Fruit fly (Drosophila melanogaster) whole organism, embryonic: ENCODE results near the gene CG32801.

Source experiments
- Atf3 ChIP-seq: fragments of 200-800 bp; sonication (Bioruptor generic); optimal IDR thresholded peaks from 3 replicates; lab custom pipeline; 2016; ENCODE audit warnings: missing biosample characterization, missing genetic modification characterization
- BtbVII ChIP-seq: fragments of 200-800 bp; sonication (Bioruptor generic); optimal IDR thresholded peaks from 3 replicates; lab custom pipeline; 2017; ENCODE audit warnings: missing biosample characterization, mild to moderate bottlenecking, missing genetic modification characterization
- CG10147 ChIP-seq: fragments of 200-800 bp; sonication (Bioruptor generic); optimal IDR thresholded peaks from 2 replicates; lab custom pipeline; 2019; ENCODE audit warnings: missing biosample characterization, mild to moderate bottlenecking, missing genetic modification characterization, moderate library complexity
- CG10274 ChIP-seq: fragments of 200-800 bp; sonication (Bioruptor generic); optimal IDR thresholded peaks from 3 replicates; lab custom pipeline; 2017; ENCODE audit warnings: missing biosample characterization, mild to moderate bottlenecking, missing genetic modification characterization
- CG10462 ChIP-seq: fragments of 200-800 bp; sonication (Bioruptor generic); optimal IDR thresholded peaks from 2 replicates; lab custom pipeline; 2016; ENCODE audit warnings: missing biosample characterization, missing genetic modification characterization
- CG1233 ChIP-seq: fragments of 200-800 bp; sonication (Bioruptor generic); optimal IDR thresholded peaks from 4 replicates; lab custom pipeline; 2018; ENCODE audit warnings: missing biosample characterization, mild to moderate bottlenecking, missing genetic modification characterization
- CG12744 ChIP-seq: fragments of 200-800 bp; sonication (Bioruptor generic); optimal IDR thresholded peaks from 2 replicates; lab custom pipeline; 2016; ENCODE audit warnings: missing biosample characterization, missing genetic modification characterization
- CG13775 ChIP-seq: fragments of 200-800 bp; sonication (Bioruptor generic); optimal IDR thresholded peaks from 3 replicates; lab custom pipeline; 2017; ENCODE audit warnings: missing biosample characterization, mild to moderate bottlenecking, missing genetic modification characterization
- CG13894 ChIP-seq: fragments of 200-800 bp; sonication (Bioruptor generic); optimal IDR thresholded peaks from 3 replicates; lab custom pipeline; 2018; ENCODE audit warnings: missing biosample characterization, mild to moderate bottlenecking, missing genetic modification characterization, moderate library complexity
- CG14710 ChIP-seq: fragments of 200-800 bp; sonication (Bioruptor generic); optimal IDR thresholded peaks from 3 replicates; lab custom pipeline; 2019; ENCODE audit warnings: missing biosample characterization, mild to moderate bottlenecking, missing genetic modification characterization, moderate library complexity
- CG1602 ChIP-seq: fragments of 200-800 bp; sonication (Bioruptor generic); optimal IDR thresholded peaks from 3 replicates; lab custom pipeline; 2016; ENCODE audit warnings: missing biosample characterization, missing genetic modification characterization
- CG1647 ChIP-seq: fragments of 200-800 bp; sonication (Bioruptor generic); optimal IDR thresholded peaks from 3 replicates; lab custom pipeline; 2016; ENCODE audit warnings: missing biosample characterization, missing genetic modification characterization
- CG17568 ChIP-seq: fragments of 200-800 bp; sonication (Bioruptor generic); optimal IDR thresholded peaks from 2 replicates; lab custom pipeline; 2018; ENCODE audit warnings: missing biosample characterization, mild to moderate bottlenecking, missing genetic modification characterization, moderate library complexity
- CG2712 ChIP-seq: fragments of 200-800 bp; optimal IDR thresholded peaks from 3 replicates; lab custom pipeline; 2019; ENCODE audit warnings: missing biosample characterization, mild to moderate bottlenecking, missing genetic modification characterization, moderate library complexity
- CG3163 ChIP-seq: fragments of 200-800 bp; sonication (Bioruptor generic); optimal IDR thresholded peaks from 3 replicates; lab custom pipeline; 2016; ENCODE audit warnings: missing biosample characterization, missing genetic modification characterization
- CG32532 ChIP-seq: fragments of 200-800 bp; sonication (Bioruptor generic); IDR thresholded peaks from 2 replicates; pipeline ENCODE4 v1.3.6; 2022; ENCODE audit warnings: missing biosample characterization, missing genetic modification characterization
- CG34224 ChIP-seq: fragments of 200-800 bp; sonication (Bioruptor generic); IDR thresholded peaks from 3 replicates; pipeline ENCODE4 v1.3.6; 2022; ENCODE audit warnings: missing biosample characterization, missing genetic modification characterization; ENCODE audit not compliant: partially characterized antibody
- CG4282 ChIP-seq: fragments of 200-800 bp; sonication (Bioruptor generic); optimal IDR thresholded peaks from 2 replicates; lab custom pipeline; 2016; ENCODE audit warnings: missing biosample characterization, missing genetic modification characterization
- CG4360 ChIP-seq: fragments of 200-800 bp; sonication (Bioruptor generic); IDR thresholded peaks from 2 replicates; pipeline ENCODE4 v1.3.6; 2022; ENCODE audit warnings: missing biosample characterization, missing genetic modification characterization
- CG6791 ChIP-seq: fragments of 200-800 bp; sonication (Bioruptor generic); IDR thresholded peaks from 3 replicates; pipeline ENCODE4 v1.3.6; 2022; ENCODE audit warnings: missing biosample characterization, missing genetic modification characterization; ENCODE audit not compliant: partially characterized antibody
- CG8281 ChIP-seq: fragments of 200-800 bp; sonication (Bioruptor generic); optimal IDR thresholded peaks from 2 replicates; lab custom pipeline; 2018; ENCODE audit warnings: missing biosample characterization, mild to moderate bottlenecking, missing genetic modification characterization, moderate library complexity
- CG9215 ChIP-seq: fragments of 200-800 bp; sonication (Bioruptor generic); IDR thresholded peaks from 2 replicates; pipeline ENCODE4 v1.3.6; 2022; ENCODE audit warnings: missing biosample characterization, missing genetic modification characterization
- Chrac-16 ChIP-seq: fragments of 200-800 bp; sonication (Bioruptor generic); optimal IDR thresholded peaks from 3 replicates; lab custom pipeline; 2016; ENCODE audit warnings: missing biosample characterization, missing genetic modification characterization
- D19A ChIP-seq: fragments of 200-800 bp; optimal IDR thresholded peaks from 3 replicates; lab custom pipeline; 2019; ENCODE audit warnings: missing biosample characterization, mild to moderate bottlenecking, missing genetic modification characterization, moderate library complexity
- Dbx ChIP-seq: fragments of 200-800 bp; sonication (Bioruptor generic); IDR thresholded peaks from 3 replicates; pipeline ENCODE4 v1.3.6; 2022; ENCODE audit warnings: missing biosample characterization, missing genetic modification characterization
- Dip3 ChIP-seq: fragments of 200-800 bp; sonication (Bioruptor generic); optimal IDR thresholded peaks from 3 replicates; lab custom pipeline; 2016; ENCODE audit warnings: missing biosample characterization, missing genetic modification characterization
- Ets65A ChIP-seq: fragments of 200-800 bp; sonication (Bioruptor generic); peaks from one replicate; lab custom pipeline; 2016; ENCODE audit warnings: missing biosample characterization, missing genetic modification characterization
- HHEX ChIP-seq: fragments of 200-800 bp; sonication (Bioruptor generic); optimal IDR thresholded peaks from 3 replicates; lab custom pipeline; 2017; ENCODE audit warnings: missing biosample characterization, mild to moderate bottlenecking, missing genetic modification characterization, missing genetic modification reagents
- Hr3 ChIP-seq: fragments of 200-800 bp; sonication (Bioruptor generic); optimal IDR thresholded peaks from 3 replicates; lab custom pipeline; 2016; ENCODE audit warnings: missing biosample characterization, missing genetic modification characterization
- Hsf ChIP-seq: fragments of 200-800 bp; sonication (Bioruptor generic); optimal IDR thresholded peaks from 3 replicates; lab custom pipeline; 2016; ENCODE audit warnings: missing biosample characterization, missing genetic modification characterization
- NK7.1 ChIP-seq: fragments of 200-800 bp; sonication (Bioruptor generic); optimal IDR thresholded peaks from 3 replicates; lab custom pipeline; 2016; ENCODE audit warnings: missing biosample characterization, missing genetic modification characterization
- Side ChIP-seq: fragments of 200-800 bp; sonication (Bioruptor generic); optimal IDR thresholded peaks from 2 replicates; lab custom pipeline; 2016; ENCODE audit warnings: missing biosample characterization, missing genetic modification characterization
- Usf ChIP-seq: fragments of 200-800 bp; sonication (Bioruptor generic); optimal IDR thresholded peaks from 2 replicates; lab custom pipeline; 2017; ENCODE audit warnings: missing genotype, missing biosample characterization, missing genetic modification characterization
- ac ChIP-seq: fragments of 200-800 bp; sonication (Bioruptor generic); optimal IDR thresholded peaks from 3 replicates; lab custom pipeline; 2017; ENCODE audit warnings: missing biosample characterization, mild to moderate bottlenecking, missing genetic modification characterization
- aop ChIP-seq: fragments of 200-800 bp; sonication (Bioruptor generic); IDR thresholded peaks from 2 replicates; pipeline ENCODE4 v1.3.6; 2022; ENCODE audit warnings: missing biosample characterization, missing genetic modification characterization
- crol ChIP-seq: fragments of 200-800 bp; sonication (Bioruptor generic); IDR thresholded peaks from 2 replicates; pipeline ENCODE4 v1.3.6; 2022; ENCODE audit warnings: missing biosample characterization, missing genetic modification characterization
- da ChIP-seq: fragments of 200-800 bp; sonication (Bioruptor generic); optimal IDR thresholded peaks from 2 replicates; lab custom pipeline; 2016; ENCODE audit warnings: missing biosample characterization, missing genetic modification characterization
- emc ChIP-seq: fragments of 200-800 bp; sonication (Bioruptor generic); optimal IDR thresholded peaks from 2 replicates; lab custom pipeline; 2016; ENCODE audit warnings: missing biosample characterization, missing genetic modification characterization
- esg ChIP-seq: fragments of 200-800 bp; sonication (Bioruptor generic); conservative IDR thresholded peaks from 2 replicates; pipeline ENCODE4 v1.3.6; 2022; ENCODE audit warnings: missing biosample characterization, missing genetic modification characterization
- exex ChIP-seq: fragments of 200-800 bp; sonication (Bioruptor generic); optimal IDR thresholded peaks from 4 replicates; lab custom pipeline; 2018; ENCODE audit warnings: missing biosample characterization, mild to moderate bottlenecking, missing genetic modification characterization, moderate library complexity
- ham ChIP-seq: fragments of 200-800 bp; sonication (Bioruptor generic); IDR thresholded peaks from 2 replicates; pipeline ENCODE4 v1.3.6; 2022; ENCODE audit warnings: missing biosample characterization, missing genetic modification characterization
- jigr1 ChIP-seq: fragments of 200-800 bp; sonication (Bioruptor generic); IDR thresholded peaks from 3 replicates; pipeline ENCODE4 v1.3.6; 2022; ENCODE audit warnings: missing biosample characterization, missing genetic modification characterization
- ken ChIP-seq: fragments of 200-800 bp; sonication (Bioruptor generic); IDR thresholded peaks from 3 replicates; pipeline ENCODE4 v1.3.6; 2022; ENCODE audit warnings: missing biosample characterization, missing genetic modification characterization
- knrl ChIP-seq: fragments of 200-800 bp; sonication (Bioruptor generic); IDR thresholded peaks from 3 replicates; pipeline ENCODE4 v1.3.6; 2022; ENCODE audit warnings: missing biosample characterization, missing genetic modification characterization; ENCODE audit not compliant: partially characterized antibody
- nom ChIP-seq: fragments of 200-800 bp; sonication (Bioruptor generic); optimal IDR thresholded peaks from 2 replicates; lab custom pipeline; 2017; ENCODE audit warnings: missing biosample characterization, missing genetic modification characterization, mild to moderate bottlenecking, moderate library complexity, missing genetic modification reagents
- onecut ChIP-seq: fragments of 200-800 bp; sonication (Bioruptor generic); IDR thresholded peaks from 2 replicates; pipeline ENCODE4 v1.3.6; 2022; ENCODE audit warnings: missing biosample characterization, missing genetic modification characterization
- peb ChIP-seq: fragments of 200-800 bp; sonication (Bioruptor generic); IDR thresholded peaks from 2 replicates; pipeline ENCODE4 v1.3.6; 2022; ENCODE audit warnings: missing biosample characterization, missing genetic modification characterization
- pros ChIP-seq: fragments of 200-800 bp; sonication (Bioruptor generic); optimal IDR thresholded peaks from 3 replicates; lab custom pipeline; 2019; ENCODE audit warnings: missing biosample characterization, mild to moderate bottlenecking, missing genetic modification characterization, moderate library complexity
- rib ChIP-seq: fragments of 200-800 bp; sonication (Bioruptor generic); IDR thresholded peaks from 2 replicates; pipeline ENCODE4 v1.3.6; 2022; ENCODE audit warnings: missing biosample characterization, missing genetic modification characterization
- slou ChIP-seq: fragments of 200-800 bp; sonication (Bioruptor generic); optimal IDR thresholded peaks from 3 replicates; lab custom pipeline; 2016; ENCODE audit warnings: missing biosample characterization, missing genetic modification characterization
- tup ChIP-seq: fragments of 200-800 bp; sonication (Bioruptor generic); optimal IDR thresholded peaks from 2 replicates; lab custom pipeline; 2016; ENCODE audit warnings: missing biosample characterization, mild to moderate bottlenecking, missing genetic modification characterization, moderate library complexity
- zf30C ChIP-seq: fragments of 200-800 bp; sonication (Bioruptor generic); optimal IDR thresholded peaks from 3 replicates; lab custom pipeline; 2018; ENCODE audit warnings: missing biosample characterization, mild to moderate bottlenecking, missing genetic modification characterization

The CG32801 gene

DNA sequence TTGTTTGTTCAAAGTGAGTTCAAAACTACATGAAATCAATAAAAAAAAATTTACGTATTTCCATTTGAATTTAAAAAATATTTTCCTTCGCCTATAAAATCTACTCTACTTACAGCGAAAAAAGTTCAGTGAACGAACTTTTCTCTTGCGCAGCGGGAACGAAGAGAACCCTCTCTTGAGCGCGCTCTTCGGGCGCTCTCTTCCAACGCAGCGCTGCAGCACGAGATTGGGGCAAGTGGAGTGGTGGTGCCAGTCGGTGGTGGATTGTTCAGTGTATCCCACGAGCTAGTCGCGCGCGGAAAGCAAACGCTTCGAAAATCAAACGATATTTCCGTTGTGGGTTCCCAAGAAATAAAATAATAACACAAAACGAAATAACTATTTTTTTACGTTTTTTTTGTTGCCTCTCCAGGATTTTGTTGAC lies 38.7 kb upstream of the CG32801 start, which contains the start of gene Hr4 (continued):
- TF ChIP-seq BtbVII (GFP tag; lab: Kevin White, UChicago) (no peak), CG10274 (no peak), CG3163 (GFP tag; lab: Kevin White, UChicago) (peak; percentile 99), emc (no peak), Side (GFP tag; lab: Kevin White, UChicago) (no peak), esg (no peak), CG10462 (GFP tag; lab: Kevin White, UChicago) (no peak), nom (peak; percentile 68), ac (GFP tag; lab: Kevin White, UChicago) (no peak), Usf (no peak), Ets65A (GFP tag; lab: Kevin White, UChicago) (no peak), jigr1 (GFP tag; lab: Robert Waterston, UW) (no peak), Hsf (GFP tag; lab: Kevin White, UChicago) (no peak), ken (GFP tag; lab: Robert Waterston, UW) (no peak), CG14710 (tag; lab: Kevin White, UChicago) (no peak), CG2712 (no peak), CG1602 (GFP tag; lab: Kevin White, UChicago) (no peak), zf30C (GFP tag; lab: Kevin White, UChicago) (peak; percentile 28), CG1233 (GFP tag; lab: Kevin White, UChicago) (no peak), rib (GFP tag; lab: Robert Waterston, UW) (0 out of 2 replicates have a peak, but pooled peaks have one; percentile 14), CG9215 (GFP tag; lab: Robert Waterston, UW) (no peak), D19A (tag; lab: Kevin White, UChicago) (peak; percentile 83), CG12744 (GFP tag; lab: Kevin White, UChicago) (no peak), onecut (GFP tag; lab: Robert Waterston, UW) (0 out of 2 replicates have a peak, but pooled peaks have one; percentile 5), Dbx (GFP tag; lab: Robert Waterston, UW) (no peak), NK7.1 (no peak), CG17568 (peak; percentile 4), crol (GFP tag; lab: Robert Waterston, UW) (peak; percentile 33; the same call in 1 of the 2 replicates), CG13894 (tag; lab: Kevin White, UChicago) (no peak)

DNA sequence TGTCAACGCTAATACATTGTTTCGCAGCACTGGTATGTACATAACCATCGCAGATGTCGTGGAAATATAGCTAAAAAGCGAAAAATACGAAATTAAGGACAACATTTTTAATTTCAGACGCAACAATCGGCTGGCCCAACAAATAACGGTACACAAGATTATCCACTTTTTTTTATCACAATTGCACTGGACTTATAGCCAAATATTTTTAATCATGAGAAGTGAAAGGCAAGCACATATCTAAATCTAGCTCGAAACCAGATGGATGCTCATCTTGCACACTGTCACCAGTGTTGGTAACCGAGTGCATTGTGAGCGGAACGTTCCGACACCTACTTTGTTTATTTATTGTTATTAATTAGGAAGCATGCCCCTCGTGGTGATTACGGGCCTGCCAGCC lies 37.0 kb upstream of the CG32801 start, which contains the start of the genes CG3857 and CG3587:
TSS of gene CG3857 (minus strand) at position 21 of the 400 bp plus-strand sequence.
TSS of gene CG3587 (plus strand) at position 288 of the 400 bp plus-strand sequence.
- no peak for TF ChIP-seq peb (GFP tag; lab: Robert Waterston, UW)
- peak; percentile 2 for TF ChIP-seq tup
- no peak for TF ChIP-seq ham (GFP tag; lab: Robert Waterston, UW)
- TF ChIP-seq CG13775 (GFP tag; lab: Kevin White, UChicago), result peak; percentile 83
- peak; percentile 78 for TF ChIP-seq Dip3 (GFP tag; lab: Kevin White, UChicago)
- peak; percentile 57 for TF ChIP-seq slou (GFP tag; lab: Kevin White, UChicago)
- peak; percentile 48; the same call in 2 of the 3 replicates for TF ChIP-seq knrl (GFP tag; lab: Robert Waterston, UW)
- peak; percentile 68 for TF ChIP-seq CG1647 (GFP tag; lab: Kevin White, UChicago)
- TF ChIP-seq Hr3 (GFP tag; lab: Kevin White, UChicago), result peak; percentile 75
- peak; percentile 33 for TF ChIP-seq CG12744 (GFP tag; lab: Kevin White, UChicago)
- TF ChIP-seq CG4360 (GFP tag; lab: Robert Waterston, UW), result no peak
- TF ChIP-seq HHEX (GFP tag; lab: Kevin White, UChicago), result peak; percentile 63
- TF ChIP-seq Atf3 (GFP tag; lab: Kevin White, UChicago), result peak; percentile 75
- peak; percentile 59 for TF ChIP-seq da (GFP tag; lab: Kevin White, UChicago)
- TF ChIP-seq CG32532 (GFP tag; lab: Robert Waterston, UW), result peak; percentile 53
- peak; percentile 46 for TF ChIP-seq CG17568
- TF ChIP-seq CG10147, result peak; percentile 67
- peak; percentile 64 for TF ChIP-seq CG4282 (GFP tag; lab: Kevin White, UChicago)
- TF ChIP-seq CG34224, result no peak
- peak; percentile 8 for TF ChIP-seq exex
- TF ChIP-seq aop (GFP tag; lab: Robert Waterston, UW), result no peak
- TF ChIP-seq pros (GFP tag; lab: Kevin White, UChicago), result no peak
- TF ChIP-seq Chrac-16, result peak; percentile 75
- TF ChIP-seq CG6791, result no peak
- TF ChIP-seq CG8281 (tag; lab: Kevin White, UChicago), result peak; percentile 11
